Worm (Caenorhabditis elegans) whole organism, L2 larva: Measurements from ENCODE around the gene snx-17.

ENCODE experiments used
- C34F6.9 ChIP-seq: fragments of 150-350 bp; optimal IDR thresholded peaks from 2 replicates; lab custom pipeline; 2014; ENCODE audit warnings: missing biosample characterization, missing genetic modification characterization
- F13H6.1 ChIP-seq: sonication (generic microtip); optimal IDR thresholded peaks from 2 replicates; lab custom pipeline; 2016; ENCODE audit warnings: missing genetic modification characterization, missing compliant biosample characterization
- ZK546.5 ChIP-seq: sonication (generic microtip); optimal IDR thresholded peaks from 2 replicates; lab custom pipeline; 2017; ENCODE audit warnings: missing biosample characterization, missing genetic modification characterization
- alr-1 ChIP-seq: fragments of 150-350 bp; optimal IDR thresholded peaks from 2 replicates; lab custom pipeline; 2014; ENCODE audit warnings: missing biosample characterization, missing genetic modification characterization
- aly-2 ChIP-seq: fragments of 150-350 bp; optimal IDR thresholded peaks from 2 replicates; lab custom pipeline; 2014; ENCODE audit warnings: missing biosample characterization, missing genetic modification characterization
- ceh-82 ChIP-seq: fragments of 150-350 bp; optimal IDR thresholded peaks from 2 replicates; lab custom pipeline; 2014; ENCODE audit warnings: missing biosample characterization, missing genetic modification characterization
- crh-2 ChIP-seq: sonication (generic microtip); optimal IDR thresholded peaks from 2 replicates; lab custom pipeline; 2017; ENCODE audit warnings: missing biosample characterization, missing genetic modification characterization
- dmd-4 ChIP-seq: sonication (generic microtip); optimal IDR thresholded peaks from 2 replicates; lab custom pipeline; 2017; ENCODE audit warnings: missing biosample characterization, missing genetic modification characterization
- egl-27 ChIP-seq: sonication (generic microtip); optimal IDR thresholded peaks from 3 replicates; lab custom pipeline; 2017; ENCODE audit warnings: missing biosample characterization, missing genetic modification reagents, missing genetic modification characterization
- elt-1 ChIP-seq: fragments of 150-350 bp; optimal IDR thresholded peaks from 2 replicates; lab custom pipeline; 2014; ENCODE audit warnings: missing biosample characterization, missing genetic modification characterization
- elt-3 ChIP-seq: sonication (generic microtip); optimal IDR thresholded peaks from 2 replicates; lab custom pipeline; 2017; ENCODE audit warnings: missing biosample characterization, missing genetic modification characterization
- fos-1 ChIP-seq: fragments of 150-350 bp; optimal IDR thresholded peaks from 2 replicates; lab custom pipeline; 2014; ENCODE audit warnings: missing biosample characterization, missing genetic modification characterization
- lin-13 ChIP-seq: fragments of 150-350 bp; optimal IDR thresholded peaks from 2 replicates; lab custom pipeline; 2014; ENCODE audit warnings: missing biosample characterization, missing genetic modification reagents, missing genetic modification characterization
- lin-39 ChIP-seq: fragments of 150-350 bp; optimal IDR thresholded peaks from 2 replicates; lab custom pipeline; 2014; ENCODE audit warnings: missing biosample characterization, missing genetic modification reagents, missing genetic modification characterization
- lsy-2 ChIP-seq, 2 experiments: fragments of 150-350 bp in 1 of 2; sonication (generic microtip) in 1 of 2; optimal IDR thresholded peaks; 2 replicates each; lab custom pipeline; 2014 to 2017; ENCODE audit warnings: missing biosample characterization in 2 of 2, missing genetic modification characterization in 2 of 2
- mab-5 ChIP-seq: fragments of 150-350 bp; optimal IDR thresholded peaks from 2 replicates; lab custom pipeline; 2014; ENCODE audit warnings: missing biosample characterization, missing genetic modification characterization
- mbf-1 ChIP-seq: sonication (generic microtip); optimal IDR thresholded peaks from 2 replicates; lab custom pipeline; 2017; ENCODE audit warnings: missing biosample characterization, missing genetic modification characterization
- nhr-10 ChIP-seq: sonication (generic microtip); optimal IDR thresholded peaks from 2 replicates; lab custom pipeline; 2017; ENCODE audit warnings: missing biosample characterization, missing genetic modification characterization
- nhr-12 ChIP-seq: fragments of 150-350 bp; optimal IDR thresholded peaks from 2 replicates; lab custom pipeline; 2014; ENCODE audit warnings: missing biosample characterization, missing genetic modification characterization
- nhr-129 ChIP-seq: fragments of 150-350 bp; optimal IDR thresholded peaks from 2 replicates; lab custom pipeline; 2014; ENCODE audit warnings: missing biosample characterization, missing genetic modification characterization
- nhr-23 ChIP-seq: fragments of 150-350 bp; optimal IDR thresholded peaks from 2 replicates; lab custom pipeline; 2014; ENCODE audit warnings: missing biosample characterization, missing genetic modification reagents, missing genetic modification characterization
- nhr-237 ChIP-seq: fragments of 150-350 bp; optimal IDR thresholded peaks from 2 replicates; lab custom pipeline; 2014; ENCODE audit warnings: missing biosample characterization, missing genetic modification characterization
- nhr-6 ChIP-seq: fragments of 150-350 bp; optimal IDR thresholded peaks from 2 replicates; lab custom pipeline; 2014; ENCODE audit warnings: missing biosample characterization, missing genetic modification characterization
- nhr-77 ChIP-seq: fragments of 150-350 bp; optimal IDR thresholded peaks from 2 replicates; lab custom pipeline; 2014; ENCODE audit warnings: missing biosample characterization, missing genetic modification characterization
- peb-1 ChIP-seq: fragments of 150-350 bp; optimal IDR thresholded peaks from 2 replicates; lab custom pipeline; 2014; ENCODE audit warnings: missing biosample characterization, missing genetic modification characterization
- skn-1 ChIP-seq: sonication (generic microtip); optimal IDR thresholded peaks from 2 replicates; lab custom pipeline; 2017; ENCODE audit warnings: missing biosample characterization, missing genetic modification characterization
- sma-3 ChIP-seq: sonication (generic microtip); optimal IDR thresholded peaks from 2 replicates; lab custom pipeline; 2016; ENCODE audit warnings: missing genetic modification reagents, missing genetic modification characterization, missing compliant biosample characterization
- sma-9 ChIP-seq, 2 experiments: fragments of 150-350 bp in 1 of 2; sonication (generic microtip) in 1 of 2; optimal IDR thresholded peaks; 2 replicates each; lab custom pipeline; 2014 to 2016; ENCODE audit warnings: missing genetic modification characterization in 2 of 2, mild to moderate bottlenecking in 1 of 2, missing biosample characterization in 1 of 2, missing compliant biosample characterization in 1 of 2, missing genetic modification reagents in 1 of 2, moderate library complexity in 1 of 2
- unc-39 ChIP-seq: fragments of 150-350 bp; optimal IDR thresholded peaks from 2 replicates; lab custom pipeline; 2014; ENCODE audit warnings: missing biosample characterization, missing genetic modification characterization
- unc-55 ChIP-seq: fragments of 150-350 bp; sonication (generic microtip); optimal IDR thresholded peaks from 3 replicates; lab custom pipeline; 2014; ENCODE audit warnings: missing biosample characterization, missing genetic modification reagents, missing genetic modification characterization
- unc-62 ChIP-seq: fragments of 150-350 bp; optimal IDR thresholded peaks from 2 replicates; lab custom pipeline; 2014; ENCODE audit warnings: missing biosample characterization, missing genetic modification reagents, missing genetic modification characterization
- zag-1 ChIP-seq: fragments of 150-350 bp; optimal IDR thresholded peaks from 2 replicates; lab custom pipeline; 2014; ENCODE audit warnings: missing biosample characterization, missing genetic modification characterization
- ztf-1 ChIP-seq: fragments of 200-800 bp; sonication (Bioruptor generic); conservative IDR thresholded peaks from 2 replicates; pipeline ENCODE4 v1.3.6; 2022; ENCODE audit warnings: missing genetic modification characterization, missing compliant biosample characterization
- ztf-11 ChIP-seq: sonication (generic microtip); optimal IDR thresholded peaks from 2 replicates; lab custom pipeline; 2017; ENCODE audit warnings: missing biosample characterization, missing genetic modification characterization
- ztf-4 ChIP-seq: fragments of 150-350 bp; optimal IDR thresholded peaks from 2 replicates; lab custom pipeline; 2014; ENCODE audit warnings: missing biosample characterization, missing genetic modification characterization

snx-17 gene

ce11 chrX:13102838-13103237, 19.3 kb downstream of the snx-17 start:
- TF ChIP-seq lin-39 (tag; lab: Kevin White, UChicago) (no peak), sma-3 (GFP tag; lab: Kevin White, UChicago) (no peak), peb-1 (tag; lab: Kevin White, UChicago) (no peak), ztf-1 (GFP tag; lab: Robert Waterston, UW) (no peak), zag-1 (tag; lab: Kevin White, UChicago) (no peak), unc-39 (tag; lab: Kevin White, UChicago) (no peak), elt-1 (no peak), sma-9 (GFP tag; optimal IDR thresholded peaks at IDR 0.05; lab: Kevin White, UChicago) (no peak), sma-9 (tag; optimal IDR thresholded peaks at IDR 0.05; lab: Kevin White, UChicago) (no peak), mbf-1 (tag; lab: Kevin White, UChicago) (no peak), nhr-6 (no peak), nhr-129 (tag; lab: Kevin White, UChicago) (no peak), aly-2 (no peak), nhr-237 (no peak), egl-27 (tag; lab: Kevin White, UChicago) (no peak), unc-55 (GFP tag; lab: Kevin White, UChicago) (no peak), nhr-77 (tag; lab: Kevin White, UChicago) (no peak), nhr-23 (tag; lab: Kevin White, UChicago) (no peak), skn-1 (tag; lab: Kevin White, UChicago) (no peak)

- no peak for TF ChIP-seq elt-3 (tag; lab: Kevin White, UChicago)
- TF ChIP-seq ztf-4 (tag; lab: Kevin White, UChicago), result no peak
- TF ChIP-seq nhr-23 (tag; lab: Kevin White, UChicago), result no peak
- TF ChIP-seq sma-9 (GFP tag; optimal IDR thresholded peaks at IDR 0.05; lab: Kevin White, UChicago), result no peak
- no peak for TF ChIP-seq sma-9 (tag; optimal IDR thresholded peaks at IDR 0.05; lab: Kevin White, UChicago)
- no peak for TF ChIP-seq F13H6.1 (tag; lab: Kevin White, UChicago)
- TF ChIP-seq nhr-77 (tag; lab: Kevin White, UChicago), result no peak
- no peak for TF ChIP-seq ceh-82 (tag; lab: Kevin White, UChicago)
- TF ChIP-seq dmd-4 (tag; lab: Kevin White, UChicago), result no peak
- TF ChIP-seq nhr-12, result no peak
- TF ChIP-seq unc-39 (tag; lab: Kevin White, UChicago), result no peak
- no peak for TF ChIP-seq ZK546.5
- TF ChIP-seq nhr-6, result no peak
- no peak for TF ChIP-seq nhr-237
- TF ChIP-seq nhr-10 (tag; lab: Kevin White, UChicago), result no peak
- no peak for TF ChIP-seq lin-13 (GFP tag; lab: Kevin White, UChicago)
Measured at ce11 chrX:13100410-13100809, 21.7 kb downstream of the snx-17 start, which contains the start of gene R03G8.6. Gene R03G8.6 (minus strand): TSS chrX:13100510.

- TF ChIP-seq dmd-4 (tag; lab: Kevin White, UChicago) (no peak), mab-5 (no peak), C34F6.9 (tag; lab: Kevin White, UChicago) (no peak), nhr-12 (no peak), F13H6.1 (tag; lab: Kevin White, UChicago) (no peak)
Measured at ce11 chrX:13091199-13091598, 30.9 kb downstream of the snx-17 start.

ce11 chrX:13090665-13091064, 31.4 kb downstream of the snx-17 start, which contains the start of gene R03G8.3:
Gene R03G8.3 (plus strand): TSS chrX:13090965.
- no peak for TF ChIP-seq nhr-12
- no peak for TF ChIP-seq lin-13 (GFP tag; lab: Kevin White, UChicago)
- no peak for TF ChIP-seq aly-2
- no peak for TF ChIP-seq elt-3 (tag; lab: Kevin White, UChicago)
- TF ChIP-seq lsy-2 (tag; optimal IDR thresholded peaks at IDR 0.05; lab: Kevin White, UChicago), result no peak
- TF ChIP-seq ceh-82 (tag; lab: Kevin White, UChicago), result no peak
- TF ChIP-seq unc-62, result no peak
- TF ChIP-seq crh-2 (tag; lab: Kevin White, UChicago), result no peak
- no peak for TF ChIP-seq nhr-129 (tag; lab: Kevin White, UChicago)
- TF ChIP-seq lin-39 (tag; lab: Kevin White, UChicago), result no peak
- TF ChIP-seq ztf-1 (GFP tag; lab: Robert Waterston, UW), result no peak
- no peak for TF ChIP-seq nhr-23 (tag; lab: Kevin White, UChicago)
- no peak for TF ChIP-seq C34F6.9 (tag; lab: Kevin White, UChicago)
- TF ChIP-seq alr-1, result no peak

ce11 chrX:13088539-13088938, 33.6 kb downstream of the snx-17 start:
- TF ChIP-seq fos-1 (peak; percentile 55), ztf-11 (tag; lab: Kevin White, UChicago) (no peak)
